Worm (Caenorhabditis elegans) whole organism, L4 larva: ENCODE data around the gene mask-1.

ENCODE experiments used
- F26F4.8 ChIP-seq: fragments of 200-800 bp; sonication (Bioruptor generic); conservative IDR thresholded peaks from 2 replicates; pipeline ENCODE4 v1.3.6; 2022; ENCODE audit warnings: missing genetic modification characterization, missing compliant biosample characterization
- F37D6.2 ChIP-seq: sonication (generic microtip); optimal IDR thresholded peaks from 2 replicates; lab custom pipeline; 2016; ENCODE audit warnings: mild to moderate bottlenecking, missing genetic modification characterization, missing compliant biosample characterization
- T20F7.1 ChIP-seq: fragments of 200-800 bp; sonication (Bioruptor generic); optimal IDR thresholded peaks from 2 replicates; lab custom pipeline; 2018; ENCODE audit warnings: mild to moderate bottlenecking, missing genetic modification characterization, missing compliant biosample characterization
- T26A8.4 ChIP-seq: fragments of 200-800 bp; sonication (Bioruptor generic); IDR thresholded peaks from 2 replicates; pipeline ENCODE4 v1.3.6; 2022; ENCODE audit warnings: missing genetic modification characterization, missing compliant biosample characterization
- Y105C5A.15 ChIP-seq: fragments of 200-800 bp; sonication (Bioruptor generic); IDR thresholded peaks from 2 replicates; pipeline ENCODE4 v1.3.6; 2022; ENCODE audit warnings: missing genetic modification characterization, missing compliant biosample characterization
- aha-1 ChIP-seq: fragments of 150-350 bp; peaks from one replicate; lab custom pipeline; 2014; ENCODE audit warnings: missing biosample characterization, missing genetic modification characterization
- aly-2 ChIP-seq: sonication (generic microtip); optimal IDR thresholded peaks from 2 replicates; lab custom pipeline; 2018; ENCODE audit warnings: missing biosample characterization, missing genetic modification characterization
- ceh-20 ChIP-seq: fragments of 200-800 bp; sonication (Bioruptor generic); IDR thresholded peaks from 2 replicates; pipeline ENCODE4 v1.3.6; 2022; ENCODE audit warnings: missing genetic modification reagents, missing genetic modification characterization, missing compliant biosample characterization
- ceh-28 ChIP-seq: fragments of 150-350 bp; optimal IDR thresholded peaks from 2 replicates; lab custom pipeline; 2014; ENCODE audit warnings: missing biosample characterization, missing genetic modification reagents, missing genetic modification characterization
- ceh-62 ChIP-seq: sonication (generic microtip); optimal IDR thresholded peaks from 2 replicates; lab custom pipeline; 2017; ENCODE audit warnings: missing biosample characterization, missing genetic modification characterization
- cey-2 ChIP-seq: sonication (generic microtip); optimal IDR thresholded peaks from 3 replicates; lab custom pipeline; 2017; ENCODE audit warnings: missing genetic modification characterization, mild to moderate bottlenecking, missing compliant biosample characterization, antibody characterized with exemption, borderline replicate concordance; ENCODE audit not compliant: insufficient read depth
- daf-16 ChIP-seq, 3 experiments: sonication (generic microtip); optimal IDR thresholded peaks; 2 replicates each; lab custom pipeline; 2016 to 2017; ENCODE audit warnings: missing genetic modification characterization in 3 of 3, missing genetic modification reagents in 3 of 3, mild to moderate bottlenecking in 2 of 3, missing compliant biosample characterization in 2 of 3, missing biosample characterization in 1 of 3, moderate library complexity in 1 of 3
- daf-19 ChIP-seq: fragments of 200-800 bp; sonication (Bioruptor generic); conservative IDR thresholded peaks from 2 replicates; pipeline ENCODE4 v1.3.6; 2022; ENCODE audit warnings: missing genetic modification characterization, missing compliant biosample characterization
- dmd-6 ChIP-seq: fragments of 200-800 bp; sonication (Bioruptor generic); IDR thresholded peaks from 2 replicates; pipeline ENCODE4 v1.3.6; 2022; ENCODE audit warnings: missing genetic modification reagents, missing genetic modification characterization, missing compliant biosample characterization
- dpl-1 ChIP-seq: fragments of 150-350 bp; optimal IDR thresholded peaks from 2 replicates; lab custom pipeline; 2014; ENCODE audit warnings: missing biosample characterization, missing genetic modification reagents, missing genetic modification characterization
- dve-1 ChIP-seq: sonication (generic microtip); optimal IDR thresholded peaks from 2 replicates; lab custom pipeline; 2017; ENCODE audit warnings: antibody characterized with exemption, mild to moderate bottlenecking, missing genetic modification characterization, missing compliant biosample characterization; ENCODE audit not compliant: insufficient read depth
- egl-27 ChIP-seq: sonication (generic microtip); optimal IDR thresholded peaks from 3 replicates; lab custom pipeline; 2017; ENCODE audit warnings: missing biosample characterization, missing genetic modification reagents, missing genetic modification characterization
- fkh-10 ChIP-seq: fragments of 150-350 bp; optimal IDR thresholded peaks from 2 replicates; lab custom pipeline; 2014; ENCODE audit warnings: missing biosample characterization, missing genetic modification reagents, missing genetic modification characterization
- gei-8 ChIP-seq: fragments of 200-800 bp; sonication (Bioruptor generic); optimal IDR thresholded peaks from 2 replicates; lab custom pipeline; 2018; ENCODE audit warnings: mild to moderate bottlenecking, missing genetic modification characterization, missing compliant biosample characterization
- hlh-11 ChIP-seq: fragments of 200-800 bp; sonication (Bioruptor generic); optimal IDR thresholded peaks from 2 replicates; lab custom pipeline; 2018; ENCODE audit warnings: mild to moderate bottlenecking, missing genetic modification characterization, missing compliant biosample characterization
- lim-7 ChIP-seq: fragments of 200-800 bp; sonication (Bioruptor generic); IDR thresholded peaks from 2 replicates; pipeline ENCODE4 v1.3.6; 2022; ENCODE audit warnings: missing genetic modification characterization, missing compliant biosample characterization
- lin-1 ChIP-seq: fragments of 200-800 bp; sonication (Bioruptor generic); IDR thresholded peaks from 2 replicates; pipeline ENCODE4 v1.3.6; 2022; ENCODE audit warnings: missing genetic modification reagents, missing genetic modification characterization, missing compliant biosample characterization
- lin-13 ChIP-seq: fragments of 150-350 bp; optimal IDR thresholded peaks from 2 replicates; lab custom pipeline; 2014; ENCODE audit warnings: missing biosample characterization, missing genetic modification reagents, missing genetic modification characterization
- lin-15B ChIP-seq: fragments of 150-350 bp; sonication (generic microtip); optimal IDR thresholded peaks from 3 replicates; lab custom pipeline; 2014; ENCODE audit warnings: missing biosample characterization, missing genetic modification characterization
- lin-29 ChIP-seq: fragments of 200-800 bp; sonication (Bioruptor generic); IDR thresholded peaks from 2 replicates; pipeline ENCODE4 v1.3.6; 2022; ENCODE audit warnings: missing genetic modification reagents, missing genetic modification characterization, missing compliant biosample characterization
- lin-39 ChIP-seq: fragments of 150-350 bp; optimal IDR thresholded peaks from 2 replicates; lab custom pipeline; 2014; ENCODE audit warnings: missing biosample characterization, missing genetic modification reagents, missing genetic modification characterization
- lir-3 ChIP-seq: sonication (generic microtip); optimal IDR thresholded peaks from 2 replicates; lab custom pipeline; 2016; ENCODE audit warnings: mild to moderate bottlenecking, missing genetic modification characterization, missing compliant biosample characterization
- madf-5 ChIP-seq, 2 experiments: fragments of 200-800 bp; sonication (Bioruptor generic); IDR thresholded peaks; 2 replicates each; pipeline ENCODE4 v1.3.6; 2022; ENCODE audit warnings: missing compliant biosample characterization in 2 of 2, missing genetic modification characterization in 2 of 2
- madf-9 ChIP-seq: fragments of 200-800 bp; sonication (Bioruptor generic); conservative IDR thresholded peaks from 2 replicates; pipeline ENCODE4 v1.3.6; 2022; ENCODE audit warnings: missing genetic modification reagents, missing genetic modification characterization, missing compliant biosample characterization
- mdl-1 ChIP-seq, 2 experiments: fragments of 150-350 bp in 1 of 2; sonication (generic microtip) in 1 of 2; optimal IDR thresholded peaks; 2 replicates each; lab custom pipeline; 2014 to 2017; ENCODE audit warnings: missing biosample characterization in 2 of 2, missing genetic modification characterization in 2 of 2
- mdt-29 ChIP-seq: fragments of 200-800 bp; sonication (Bioruptor generic); IDR thresholded peaks from 2 replicates; pipeline ENCODE4 v1.3.6; 2022; ENCODE audit warnings: missing genetic modification reagents, missing genetic modification characterization, missing compliant biosample characterization
- mep-1 ChIP-seq: fragments of 150-350 bp; sonication (generic microtip); optimal IDR thresholded peaks from 3 replicates; lab custom pipeline; 2014; ENCODE audit warnings: missing biosample characterization, missing genetic modification characterization
- mxl-2 ChIP-seq: fragments of 200-800 bp; sonication (Bioruptor generic); conservative IDR thresholded peaks from 2 replicates; pipeline ENCODE4 v1.3.6; 2022; ENCODE audit warnings: missing genetic modification reagents, missing genetic modification characterization, missing compliant biosample characterization
- mxl-3 ChIP-seq: fragments of 200-800 bp; sonication (Bioruptor generic); optimal IDR thresholded peaks from 2 replicates; lab custom pipeline; 2018; ENCODE audit warnings: mild to moderate bottlenecking, missing genetic modification characterization, missing compliant biosample characterization
- nhr-10 ChIP-seq: fragments of 150-350 bp; optimal IDR thresholded peaks from 2 replicates; lab custom pipeline; 2014; ENCODE audit warnings: missing biosample characterization, missing genetic modification characterization
- nhr-102 ChIP-seq: sonication (generic microtip); optimal IDR thresholded peaks from 2 replicates; lab custom pipeline; 2016; ENCODE audit warnings: mild to moderate bottlenecking, missing genetic modification characterization, moderate library complexity, missing compliant biosample characterization
- nhr-11 ChIP-seq: fragments of 150-350 bp; optimal IDR thresholded peaks from 2 replicates; lab custom pipeline; 2014; ENCODE audit warnings: missing biosample characterization, missing genetic modification characterization
- nhr-42 ChIP-seq: fragments of 200-800 bp; sonication (Bioruptor generic); IDR thresholded peaks from 2 replicates; pipeline ENCODE4 v1.3.6; 2022; ENCODE audit warnings: missing genetic modification characterization, missing compliant biosample characterization
- nhr-6 ChIP-seq: fragments of 150-350 bp; optimal IDR thresholded peaks from 2 replicates; lab custom pipeline; 2014; ENCODE audit warnings: missing biosample characterization, missing genetic modification characterization
- nhr-76 ChIP-seq: fragments of 150-350 bp; optimal IDR thresholded peaks from 2 replicates; lab custom pipeline; 2014; ENCODE audit warnings: missing biosample characterization, missing genetic modification characterization
- nhr-77 ChIP-seq: fragments of 150-350 bp; optimal IDR thresholded peaks from 2 replicates; lab custom pipeline; 2014; ENCODE audit warnings: missing biosample characterization, missing genetic modification characterization
- saeg-2 ChIP-seq: fragments of 200-800 bp; sonication (Bioruptor generic); IDR thresholded peaks from 2 replicates; pipeline ENCODE4 v1.3.6; 2022; ENCODE audit warnings: missing genetic modification reagents, missing genetic modification characterization, missing compliant biosample characterization
- sdz-12 ChIP-seq: fragments of 200-800 bp; sonication (Bioruptor generic); optimal IDR thresholded peaks from 2 replicates; lab custom pipeline; 2018; ENCODE audit warnings: mild to moderate bottlenecking, missing genetic modification characterization, missing compliant biosample characterization
- set-16 ChIP-seq: fragments of 200-800 bp; sonication (Bioruptor generic); IDR thresholded peaks from 2 replicates; pipeline ENCODE4 v1.3.6; 2022; ENCODE audit warnings: missing genetic modification reagents, missing genetic modification characterization, missing compliant biosample characterization
- skn-1 ChIP-seq: fragments of 150-350 bp; optimal IDR thresholded peaks from 2 replicates; lab custom pipeline; 2014; ENCODE audit warnings: missing biosample characterization, missing genetic modification characterization
- snpc-1.2 ChIP-seq: fragments of 200-800 bp; sonication (Bioruptor generic); IDR thresholded peaks from 2 replicates; pipeline ENCODE4 v1.3.6; 2022; ENCODE audit warnings: missing genetic modification reagents, missing genetic modification characterization, missing compliant biosample characterization
- tag-97 ChIP-seq: fragments of 200-800 bp; sonication (Bioruptor generic); IDR thresholded peaks from 2 replicates; pipeline ENCODE4 v1.3.6; 2022; ENCODE audit warnings: missing genetic modification characterization, missing compliant biosample characterization
- vab-7 ChIP-seq: fragments of 200-800 bp; sonication (Bioruptor generic); IDR thresholded peaks from 2 replicates; pipeline ENCODE4 v1.3.6; 2022; ENCODE audit warnings: missing genetic modification reagents, missing genetic modification characterization, missing compliant biosample characterization
- zfp-2 ChIP-seq: sonication (generic microtip); optimal IDR thresholded peaks from 2 replicates; lab custom pipeline; 2016; ENCODE audit warnings: mild to moderate bottlenecking, missing genetic modification characterization, missing compliant biosample characterization
- zfp-3 ChIP-seq: fragments of 200-800 bp; sonication (Bioruptor generic); conservative IDR thresholded peaks from 2 replicates; pipeline ENCODE4 v1.3.6; 2022; ENCODE audit warnings: missing genetic modification reagents, missing genetic modification characterization, missing compliant biosample characterization
- zip-11 ChIP-seq: fragments of 200-800 bp; sonication (Bioruptor generic); IDR thresholded peaks from 2 replicates; pipeline ENCODE4 v1.3.6; 2022; ENCODE audit warnings: missing genetic modification characterization, missing compliant biosample characterization
- zip-2 ChIP-seq: fragments of 150-350 bp; optimal IDR thresholded peaks from 2 replicates; lab custom pipeline; 2014; ENCODE audit warnings: missing biosample characterization, missing genetic modification characterization
- ztf-7 ChIP-seq: fragments of 150-350 bp; optimal IDR thresholded peaks from 2 replicates; lab custom pipeline; 2014; ENCODE audit warnings: missing biosample characterization, missing genetic modification characterization

mask-1 gene

ce11 chrIV:10425129-10425528, 50.4 kb downstream of the mask-1 start (continued):
- TF ChIP-seq zfp-3 (GFP tag; lab: Robert Waterston, UW) (no peak), madf-9 (GFP tag; lab: Robert Waterston, UW) (no peak), ceh-28 (tag; lab: Kevin White, UChicago) (no peak), zip-2 (tag; lab: Kevin White, UChicago) (no peak), mep-1 (peak; percentile 29), egl-27 (no peak), lin-15B (tag; lab: Kevin White, UChicago) (no peak), nhr-42 (no peak), ceh-20 (no peak), zip-11 (GFP tag; lab: Robert Waterston, UW) (no peak), nhr-77 (tag; lab: Kevin White, UChicago) (no peak), lin-39 (tag; lab: Kevin White, UChicago) (no peak), mxl-2 (no peak), daf-16 (GFP tag; optimal IDR thresholded peaks at IDR 0.05; lab: Kevin White, UChicago) (no peak), daf-16 (tag; optimal IDR thresholded peaks at IDR 0.05; lab: Kevin White, UChicago) (peak; percentile 45), nhr-76 (tag; lab: Kevin White, UChicago) (no peak), Y105C5A.15 (GFP tag; lab: Robert Waterston, UW) (no peak), nhr-6 (tag; lab: Kevin White, UChicago) (peak; percentile 42), lir-3 (no peak), daf-19 (GFP tag; lab: Robert Waterston, UW) (no peak), saeg-2 (GFP tag; lab: Robert Waterston, UW) (no peak), madf-5 (GFP tag; IDR thresholded peaks at IDR 0.05; lab: Robert Waterston, UW) (no peak), snpc-1.2 (no peak), fkh-10 (GFP tag; lab: Kevin White, UChicago) (no peak), aly-2 (tag; lab: Kevin White, UChicago) (no peak), lim-7 (GFP tag; lab: Robert Waterston, UW) (no peak), dmd-6 (no peak), nhr-10 (tag; lab: Kevin White, UChicago) (no peak), aha-1 (tag; lab: Kevin White, UChicago) (peak; percentile 82), zfp-2 (no peak), skn-1 (tag; lab: Kevin White, UChicago) (no peak), lin-29 (GFP tag; lab: Robert Waterston, UW) (no peak), mdt-29 (GFP tag; lab: Robert Waterston, UW) (no peak), ceh-62 (tag; lab: Kevin White, UChicago) (no peak), set-16 (GFP tag; lab: Robert Waterston, UW) (no peak), F37D6.2 (tag; lab: Kevin White, UChicago) (no peak), mdl-1 (tag; optimal IDR thresholded peaks at IDR 0.05; lab: Kevin White, UChicago) (peak in 1 of 2 experiments; percentile 1), vab-7 (GFP tag; lab: Robert Waterston, UW) (no peak), dve-1 (tag; lab: Kevin White, UChicago) (peak; percentile 47), F26F4.8 (GFP tag; lab: Robert Waterston, UW) (no peak), hlh-11 (tag; lab: Kevin White, UChicago) (no peak), tag-97 (GFP tag; lab: Robert Waterston, UW) (no peak), cey-2 (tag; lab: Kevin White, UChicago) (no peak), mxl-3 (GFP tag; lab: Kevin White, UChicago) (no peak), dpl-1 (GFP tag; lab: Kevin White, UChicago) (no peak), lin-13 (GFP tag; lab: Kevin White, UChicago) (no peak), T26A8.4 (GFP tag; lab: Robert Waterston, UW) (no peak), T20F7.1 (GFP tag; lab: Kevin White, UChicago) (peak; percentile 94), lin-1 (GFP tag; lab: Robert Waterston, UW) (no peak), nhr-102 (no peak), nhr-11 (tag; lab: Kevin White, UChicago) (no peak), ztf-7 (tag; lab: Kevin White, UChicago) (no peak), gei-8 (no peak), sdz-12 (GFP tag; lab: Kevin White, UChicago) (no peak)
